Worm (Caenorhabditis elegans) whole organism, L4 larva: Measurements from ENCODE around the gene Y17D7B.3.
"Not testable (repeated sequence)": the region's sequence is repeated elsewhere in the genome, so short reads cannot be mapped to it uniquely, and the experiment has no call there.

Source experiments
- F10B5.3 ChIP-seq: sonication (generic microtip); optimal IDR thresholded peaks from 2 replicates; lab custom pipeline; 2016; ENCODE audit warnings: mild to moderate bottlenecking, missing genetic modification characterization, missing compliant biosample characterization
- F44E2.7 ChIP-seq: fragments of 200-800 bp; sonication (Bioruptor generic); IDR thresholded peaks from 2 replicates; pipeline ENCODE4 v2.1.2; 2022; ENCODE audit warnings: missing genetic modification characterization, missing compliant biosample characterization
- ZK337.2 ChIP-seq: fragments of 200-800 bp; sonication (Bioruptor generic); IDR thresholded peaks from 2 replicates; pipeline ENCODE4 v1.3.6; 2022; ENCODE audit warnings: missing genetic modification reagents, missing genetic modification characterization, missing compliant biosample characterization
- ZK546.5 ChIP-seq, 2 experiments: sonication (generic microtip); optimal IDR thresholded peaks; 2 replicates each; lab custom pipeline; 2017; ENCODE audit warnings: missing biosample characterization in 2 of 2, missing genetic modification characterization in 2 of 2
- aha-1 ChIP-seq: fragments of 150-350 bp; peaks from one replicate; lab custom pipeline; 2014; ENCODE audit warnings: missing biosample characterization, missing genetic modification characterization
- ceh-20 ChIP-seq: fragments of 200-800 bp; sonication (Bioruptor generic); IDR thresholded peaks from 2 replicates; pipeline ENCODE4 v1.3.6; 2022; ENCODE audit warnings: missing genetic modification reagents, missing genetic modification characterization, missing compliant biosample characterization
- ceh-28 ChIP-seq: fragments of 150-350 bp; optimal IDR thresholded peaks from 2 replicates; lab custom pipeline; 2014; ENCODE audit warnings: missing biosample characterization, missing genetic modification reagents, missing genetic modification characterization
- ceh-32 ChIP-seq: sonication (generic microtip); optimal IDR thresholded peaks from 2 replicates; lab custom pipeline; 2016; ENCODE audit warnings: mild to moderate bottlenecking, missing genetic modification characterization, missing compliant biosample characterization; ENCODE audit not compliant: poor library complexity
- cey-2 ChIP-seq: sonication (generic microtip); optimal IDR thresholded peaks from 3 replicates; lab custom pipeline; 2017; ENCODE audit warnings: missing genetic modification characterization, mild to moderate bottlenecking, missing compliant biosample characterization, antibody characterized with exemption, borderline replicate concordance; ENCODE audit not compliant: insufficient read depth
- daf-12 ChIP-seq: fragments of 150-350 bp; optimal IDR thresholded peaks from 2 replicates; lab custom pipeline; 2014; ENCODE audit warnings: missing biosample characterization, missing genetic modification reagents, missing genetic modification characterization
- daf-16 ChIP-seq, 3 experiments: sonication (generic microtip); optimal IDR thresholded peaks; 2 replicates each; lab custom pipeline; 2016 to 2017; ENCODE audit warnings: missing genetic modification characterization in 3 of 3, missing genetic modification reagents in 3 of 3, mild to moderate bottlenecking in 2 of 3, missing compliant biosample characterization in 2 of 3, missing biosample characterization in 1 of 3, moderate library complexity in 1 of 3
- dpl-1 ChIP-seq: fragments of 150-350 bp; optimal IDR thresholded peaks from 2 replicates; lab custom pipeline; 2014; ENCODE audit warnings: missing biosample characterization, missing genetic modification reagents, missing genetic modification characterization
- egl-27 ChIP-seq: sonication (generic microtip); optimal IDR thresholded peaks from 3 replicates; lab custom pipeline; 2017; ENCODE audit warnings: missing biosample characterization, missing genetic modification reagents, missing genetic modification characterization
- fos-1 ChIP-seq: fragments of 150-350 bp; optimal IDR thresholded peaks from 2 replicates; lab custom pipeline; 2014; ENCODE audit warnings: missing biosample characterization, missing genetic modification characterization
- gei-8 ChIP-seq: fragments of 200-800 bp; sonication (Bioruptor generic); optimal IDR thresholded peaks from 2 replicates; lab custom pipeline; 2018; ENCODE audit warnings: mild to moderate bottlenecking, missing genetic modification characterization, missing compliant biosample characterization
- hif-1 ChIP-seq, 2 experiments: sonication (generic microtip); optimal IDR thresholded peaks; 2 replicates each; lab custom pipeline; 2016 to 2017; ENCODE audit warnings: missing compliant biosample characterization in 2 of 2, missing genetic modification characterization in 2 of 2, missing genetic modification reagents in 2 of 2, missing genotype in 2 of 2, mild to moderate bottlenecking in 1 of 2
- lin-15B ChIP-seq: fragments of 150-350 bp; sonication (generic microtip); optimal IDR thresholded peaks from 3 replicates; lab custom pipeline; 2014; ENCODE audit warnings: missing biosample characterization, missing genetic modification characterization
- lin-39 ChIP-seq: fragments of 150-350 bp; optimal IDR thresholded peaks from 2 replicates; lab custom pipeline; 2014; ENCODE audit warnings: missing biosample characterization, missing genetic modification reagents, missing genetic modification characterization
- lsy-2 ChIP-seq, 2 experiments: fragments of 150-350 bp in 1 of 2; sonication (generic microtip) in 1 of 2; optimal IDR thresholded peaks; 2 replicates each; lab custom pipeline; 2014 to 2017; ENCODE audit warnings: missing biosample characterization in 2 of 2, missing genetic modification characterization in 2 of 2
- madf-5 ChIP-seq, 2 experiments: fragments of 200-800 bp; sonication (Bioruptor generic); IDR thresholded peaks; 2 replicates each; pipeline ENCODE4 v1.3.6; 2022; ENCODE audit warnings: missing compliant biosample characterization in 2 of 2, missing genetic modification characterization in 2 of 2
- madf-9 ChIP-seq: fragments of 200-800 bp; sonication (Bioruptor generic); conservative IDR thresholded peaks from 2 replicates; pipeline ENCODE4 v1.3.6; 2022; ENCODE audit warnings: missing genetic modification reagents, missing genetic modification characterization, missing compliant biosample characterization
- mdl-1 ChIP-seq, 2 experiments: fragments of 150-350 bp in 1 of 2; sonication (generic microtip) in 1 of 2; optimal IDR thresholded peaks; 2 replicates each; lab custom pipeline; 2014 to 2017; ENCODE audit warnings: missing biosample characterization in 2 of 2, missing genetic modification characterization in 2 of 2
- mdt-29 ChIP-seq: fragments of 200-800 bp; sonication (Bioruptor generic); IDR thresholded peaks from 2 replicates; pipeline ENCODE4 v1.3.6; 2022; ENCODE audit warnings: missing genetic modification reagents, missing genetic modification characterization, missing compliant biosample characterization
- mep-1 ChIP-seq: fragments of 150-350 bp; sonication (generic microtip); optimal IDR thresholded peaks from 3 replicates; lab custom pipeline; 2014; ENCODE audit warnings: missing biosample characterization, missing genetic modification characterization
- mes-2 ChIP-seq: sonication (generic microtip); optimal IDR thresholded peaks from 2 replicates; lab custom pipeline; 2016; ENCODE audit warnings: missing genotype, mild to moderate bottlenecking, missing genetic modification characterization, missing compliant biosample characterization; ENCODE audit not compliant: poor library complexity, severe bottlenecking
- mxl-2 ChIP-seq: fragments of 200-800 bp; sonication (Bioruptor generic); conservative IDR thresholded peaks from 2 replicates; pipeline ENCODE4 v1.3.6; 2022; ENCODE audit warnings: missing genetic modification reagents, missing genetic modification characterization, missing compliant biosample characterization
- mxl-3 ChIP-seq: fragments of 200-800 bp; sonication (Bioruptor generic); optimal IDR thresholded peaks from 2 replicates; lab custom pipeline; 2018; ENCODE audit warnings: mild to moderate bottlenecking, missing genetic modification characterization, missing compliant biosample characterization
- nhr-10 ChIP-seq: fragments of 150-350 bp; optimal IDR thresholded peaks from 2 replicates; lab custom pipeline; 2014; ENCODE audit warnings: missing biosample characterization, missing genetic modification characterization
- nhr-111 ChIP-seq: fragments of 200-800 bp; sonication (Bioruptor generic); optimal IDR thresholded peaks from 2 replicates; lab custom pipeline; 2018; ENCODE audit warnings: mild to moderate bottlenecking, missing genetic modification characterization, missing compliant biosample characterization
- nhr-41 ChIP-seq: fragments of 200-800 bp; sonication (Bioruptor generic); IDR thresholded peaks from 2 replicates; pipeline ENCODE4 v1.3.6; 2022; ENCODE audit warnings: missing genetic modification reagents, missing genetic modification characterization, missing compliant biosample characterization
- nhr-42 ChIP-seq: fragments of 200-800 bp; sonication (Bioruptor generic); IDR thresholded peaks from 2 replicates; pipeline ENCODE4 v1.3.6; 2022; ENCODE audit warnings: missing genetic modification characterization, missing compliant biosample characterization
- nhr-48 ChIP-seq: sonication (generic microtip); optimal IDR thresholded peaks from 2 replicates; lab custom pipeline; 2016; ENCODE audit warnings: mild to moderate bottlenecking, missing genetic modification characterization, missing compliant biosample characterization
- pha-4 ChIP-seq, 2 experiments: fragments of 150-350 bp in 1 of 2; fragments of 200-800 bp in 1 of 2; sonication (Bioruptor generic) in 1 of 2; IDR thresholded peaks in 1 of 2; optimal IDR thresholded peaks in 1 of 2; 2 replicates each; pipeline versions ENCODE4 v1.3.6 to Lab custom; 2014 to 2022; ENCODE audit warnings: missing genetic modification characterization in 2 of 2, missing genetic modification reagents in 2 of 2, missing biosample characterization in 1 of 2, missing compliant biosample characterization in 1 of 2
- php-3 ChIP-seq: fragments of 200-800 bp; sonication (Bioruptor generic); IDR thresholded peaks from 2 replicates; pipeline ENCODE4 v1.3.6; 2022; ENCODE audit warnings: missing genetic modification reagents, missing genetic modification characterization, missing compliant biosample characterization
- pqm-1 ChIP-seq: sonication (generic microtip); optimal IDR thresholded peaks from 2 replicates; lab custom pipeline; 2017; ENCODE audit warnings: missing biosample characterization, missing genetic modification characterization
- saeg-2 ChIP-seq: fragments of 200-800 bp; sonication (Bioruptor generic); IDR thresholded peaks from 2 replicates; pipeline ENCODE4 v1.3.6; 2022; ENCODE audit warnings: missing genetic modification reagents, missing genetic modification characterization, missing compliant biosample characterization
- skn-1 ChIP-seq: fragments of 150-350 bp; optimal IDR thresholded peaks from 2 replicates; lab custom pipeline; 2014; ENCODE audit warnings: missing biosample characterization, missing genetic modification characterization
- tag-97 ChIP-seq: fragments of 200-800 bp; sonication (Bioruptor generic); IDR thresholded peaks from 2 replicates; pipeline ENCODE4 v1.3.6; 2022; ENCODE audit warnings: missing genetic modification characterization, missing compliant biosample characterization
- tra-1 ChIP-seq: fragments of 200-800 bp; sonication (Bioruptor generic); IDR thresholded peaks from 2 replicates; pipeline ENCODE4 v1.3.6; 2022; ENCODE audit warnings: missing genetic modification reagents, missing genetic modification characterization, missing compliant biosample characterization
- zfp-2 ChIP-seq: sonication (generic microtip); optimal IDR thresholded peaks from 2 replicates; lab custom pipeline; 2016; ENCODE audit warnings: mild to moderate bottlenecking, missing genetic modification characterization, missing compliant biosample characterization
- ztf-11 ChIP-seq: fragments of 150-350 bp; optimal IDR thresholded peaks from 2 replicates; lab custom pipeline; 2014; ENCODE audit warnings: missing biosample characterization, missing genetic modification characterization

Y17D7B.3 gene

ce11 chrV:18762044-18762443, 24.6 kb downstream of the Y17D7B.3 start, which contains the start of gene F11D11.22:
Gene F11D11.22 (plus strand): TSS chrV:18762344.
- TF ChIP-seq gei-8 (GFP tag; lab: Kevin White, UChicago); dpl-1; ztf-11 (tag; lab: Kevin White, UChicago): not testable (repeated sequence)

ce11 chrV:18761078-18761477, 25.5 kb downstream of the Y17D7B.3 start, which contains the start of gene F11D11.4:
Gene F11D11.4 (plus strand): TSS chrV:18761378.
- TF ChIP-seq skn-1 = no peak
- TF ChIP-seq mep-1 (tag; lab: Kevin White, UChicago) = no peak
- TF ChIP-seq ztf-11 (tag; lab: Kevin White, UChicago) = no peak
- TF ChIP-seq mdt-29 (GFP tag; lab: Robert Waterston, UW) = no peak
- TF ChIP-seq dpl-1 = no peak
- no peak for TF ChIP-seq nhr-48 (tag; lab: Kevin White, UChicago)
- TF ChIP-seq fos-1 = no peak

ce11 chrV:18760174-18760573, 26.4 kb downstream of the Y17D7B.3 start, which contains the start of gene F11D11.3:
Gene F11D11.3 (minus strand): TSS chrV:18760274.
- TF ChIP-seq F10B5.3 (tag; lab: Kevin White, UChicago) (no peak), ZK337.2 (GFP tag; lab: Robert Waterston, UW) (no peak), lin-15B (no peak), lin-39 (tag; lab: Kevin White, UChicago) (no peak), mxl-3 (no peak), php-3 (no peak), lsy-2 (tag; optimal IDR thresholded peaks at IDR 0.05; lab: Kevin White, UChicago) (no peak), madf-5 (GFP tag; IDR thresholded peaks at IDR 0.05; lab: Robert Waterston, UW) (no peak), ceh-28 (tag; lab: Kevin White, UChicago) (no peak), nhr-42 (no peak), pha-4 (GFP tag; IDR thresholded peaks at IDR 0.05; lab: Robert Waterston, UW) (no peak), pha-4 (tag; optimal IDR thresholded peaks at IDR 0.05; lab: Kevin White, UChicago) (no peak), daf-12 (tag; lab: Kevin White, UChicago) (no peak), egl-27 (tag; lab: Kevin White, UChicago) (no peak), ceh-20 (GFP tag; lab: Robert Waterston, UW) (no peak), dpl-1 (no peak), aha-1 (tag; lab: Kevin White, UChicago) (no peak), zfp-2 (no peak)

- TF ChIP-seq mxl-2; nhr-48 (tag; lab: Kevin White, UChicago); F44E2.7 (GFP tag; lab: Robert Waterston, UW): not testable (repeated sequence)
Measured at ce11 chrV:18754328-18754727, 32.3 kb downstream of the Y17D7B.3 start, which contains the start of gene clec-254. Gene clec-254 (minus strand): TSS chrV:18754428.

- TF ChIP-seq pqm-1 (no peak), gei-8 (GFP tag; lab: Kevin White, UChicago) (no peak), skn-1 (no peak), ceh-32 (no peak), cey-2 (tag; lab: Kevin White, UChicago) (no peak), nhr-10 (no peak), ZK546.5 (tag; optimal IDR thresholded peaks at IDR 0.05; lab: Kevin White, UChicago) (no peak), madf-9 (no peak), daf-16 (GFP tag; optimal IDR thresholded peaks at IDR 0.05; lab: Kevin White, UChicago) (no peak), daf-16 (tag; optimal IDR thresholded peaks at IDR 0.05; lab: Kevin White, UChicago) (no peak), nhr-111 (no peak), hif-1 (tag; optimal IDR thresholded peaks at IDR 0.05; lab: Kevin White, UChicago) (no peak), mes-2 (tag; lab: Kevin White, UChicago) (no peak), nhr-41 (no peak), tag-97 (GFP tag; lab: Robert Waterston, UW) (no peak), fos-1 (no peak), saeg-2 (no peak), tra-1 (GFP tag; lab: Robert Waterston, UW) (no peak), mdl-1 (tag; optimal IDR thresholded peaks at IDR 0.05; lab: Kevin White, UChicago) (no peak)
Measured at ce11 chrV:18753036-18753435, 33.6 kb downstream of the Y17D7B.3 start, which contains the start of gene F11D11.6. Gene F11D11.6 (minus strand): TSS chrV:18753136.
